Worm (Caenorhabditis elegans): Measurements from ENCODE around the gene eak-3.

ce11 chrIII:1149472-1149871, 26.9 kb downstream of the eak-3 start:
- TF ChIP-seq fkh-10 (GFP tag; optimal IDR thresholded peaks at IDR 0.05): no peak
- TF ChIP-seq pha-4 (tag; optimal IDR thresholded peaks at IDR 0.05): no peak
- no peak for TF ChIP-seq fkh-6 (tag; optimal IDR thresholded peaks at IDR 0.05)
- TF ChIP-seq dmd-4 (tag; optimal IDR thresholded peaks at IDR 0.05; ENCODE audit: borderline replicate concordance): no peak
- TF ChIP-seq unc-55 (GFP tag; optimal IDR thresholded peaks at IDR 0.05): no peak
- no peak for TF ChIP-seq F13H6.1 (tag; optimal IDR thresholded peaks at IDR 0.05)
- TF ChIP-seq C08G9.2 (tag; optimal IDR thresholded peaks at IDR 0.05): no peak
- no peak for TF ChIP-seq nhr-11 (tag; optimal IDR thresholded peaks at IDR 0.05)
- no peak for TF ChIP-seq odd-2 (tag; optimal IDR thresholded peaks at IDR 0.05)

All from whole organism, late embryonic.